Worm (Caenorhabditis elegans) whole organism, L1 larva: ENCODE data around the gene C48B4.7.

Experiments
- F16B12.6 ChIP-seq: fragments of 150-350 bp; optimal IDR thresholded peaks from 2 replicates; lab custom pipeline; 2014; ENCODE audit warnings: missing biosample characterization, missing genetic modification characterization
- aha-1 ChIP-seq: fragments of 150-350 bp; optimal IDR thresholded peaks from 2 replicates; lab custom pipeline; 2014; ENCODE audit warnings: missing biosample characterization, missing genetic modification characterization
- alr-1 ChIP-seq: fragments of 200-800 bp; sonication (Bioruptor generic); optimal IDR thresholded peaks from 2 replicates; lab custom pipeline; 2018; ENCODE audit warnings: borderline replicate concordance, mild to moderate bottlenecking, missing genetic modification characterization, missing compliant biosample characterization
- ceh-88 ChIP-seq: fragments of 200-800 bp; sonication (Bioruptor generic); IDR thresholded peaks from 2 replicates; pipeline ENCODE4 v1.3.6; 2022; ENCODE audit warnings: missing genetic modification characterization, missing compliant biosample characterization
- efl-1 ChIP-seq, 4 experiments: fragments of 150-350 bp; optimal IDR thresholded peaks in 3 of 4; peaks in 1 of 4; 1 replicate in 1 of 4; 2 replicates in 3 of 4; lab custom pipeline; 2014; ENCODE audit warnings: missing biosample characterization in 2 of 4, missing genetic modification characterization in 2 of 4, missing genetic modification reagents in 2 of 4
- efl-3 ChIP-seq: fragments of 200-800 bp; sonication (Bioruptor generic); optimal IDR thresholded peaks from 2 replicates; lab custom pipeline; 2018; ENCODE audit warnings: mild to moderate bottlenecking, missing genetic modification characterization, missing compliant biosample characterization
- egl-27 ChIP-seq, 2 experiments: fragments of 150-350 bp in 1 of 2; sonication (generic microtip); optimal IDR thresholded peaks; 3 replicates each; lab custom pipeline; 2017 to 2018; ENCODE audit warnings: missing biosample characterization in 2 of 2, missing genetic modification characterization in 2 of 2, missing genetic modification reagents in 2 of 2
- elt-2 ChIP-seq: sonication (generic microtip); optimal IDR thresholded peaks from 2 replicates; lab custom pipeline; 2016; ENCODE audit warnings: missing genetic modification characterization, mild to moderate bottlenecking, inconsistent platforms, missing compliant biosample characterization, missing genetic modification reagents
- elt-3 ChIP-seq, 6 experiments: fragments of 150-350 bp in 1 of 6; sonication (generic microtip); optimal IDR thresholded peaks; 2 replicates each; lab custom pipeline; 2017 to 2018; ENCODE audit warnings: missing biosample characterization in 6 of 6, missing genetic modification characterization in 6 of 6, inconsistent platforms in 1 of 6
- fkh-10 ChIP-seq: sonication (generic microtip); optimal IDR thresholded peaks from 2 replicates; lab custom pipeline; 2017; ENCODE audit warnings: missing biosample characterization, missing genetic modification reagents, missing genetic modification characterization
- fkh-4 ChIP-seq: sonication (generic microtip); optimal IDR thresholded peaks from 2 replicates; lab custom pipeline; 2016; ENCODE audit warnings: missing compliant biosample characterization, missing genetic modification characterization, borderline replicate concordance
- fkh-8 ChIP-seq: sonication (generic microtip); optimal IDR thresholded peaks from 2 replicates; lab custom pipeline; 2016; ENCODE audit warnings: mild to moderate bottlenecking, missing genetic modification characterization, missing compliant biosample characterization
- hlh-17 ChIP-seq: fragments of 200-800 bp; sonication (Bioruptor generic); optimal IDR thresholded peaks from 2 replicates; lab custom pipeline; 2018; ENCODE audit warnings: missing genetic modification characterization, mild to moderate bottlenecking, missing compliant biosample characterization, moderate library complexity, borderline replicate concordance
- hlh-4 ChIP-seq: sonication (generic microtip); optimal IDR thresholded peaks from 2 replicates; lab custom pipeline; 2016; ENCODE audit warnings: mild to moderate bottlenecking, missing genetic modification characterization, missing compliant biosample characterization
- jun-1 ChIP-seq: fragments of 150-350 bp; optimal IDR thresholded peaks from 2 replicates; lab custom pipeline; 2014; ENCODE audit warnings: missing biosample characterization, missing genetic modification reagents, missing genetic modification characterization
- lin-13 ChIP-seq: fragments of 150-350 bp; optimal IDR thresholded peaks from 2 replicates; lab custom pipeline; 2014; ENCODE audit warnings: missing biosample characterization, missing genetic modification reagents, missing genetic modification characterization
- lin-15B ChIP-seq: fragments of 150-350 bp; sonication (generic microtip); optimal IDR thresholded peaks from 3 replicates; lab custom pipeline; 2014; ENCODE audit warnings: missing biosample characterization, missing genetic modification characterization
- lin-39 ChIP-seq: fragments of 150-350 bp; optimal IDR thresholded peaks from 2 replicates; lab custom pipeline; 2014; ENCODE audit warnings: missing biosample characterization, missing genetic modification reagents, missing genetic modification characterization
- lsy-2 ChIP-seq, 2 experiments: fragments of 150-350 bp; optimal IDR thresholded peaks; 2 replicates each; lab custom pipeline; 2014; ENCODE audit warnings: missing biosample characterization in 2 of 2, missing genetic modification characterization in 2 of 2
- mdl-1 ChIP-seq, 2 experiments: fragments of 150-350 bp; optimal IDR thresholded peaks; 2 replicates each; lab custom pipeline; 2014 to 2017; ENCODE audit warnings: missing biosample characterization in 2 of 2, missing genetic modification characterization in 2 of 2, inconsistent platforms in 1 of 2
- mef-2 ChIP-seq: fragments of 150-350 bp; optimal IDR thresholded peaks from 2 replicates; lab custom pipeline; 2014; ENCODE audit warnings: missing biosample characterization, missing genetic modification characterization
- mep-1 ChIP-seq: fragments of 150-350 bp; optimal IDR thresholded peaks from 2 replicates; lab custom pipeline; 2014; ENCODE audit warnings: missing biosample characterization, missing genetic modification characterization
- nhr-19 ChIP-seq: fragments of 200-800 bp; sonication (Bioruptor generic); conservative IDR thresholded peaks from 2 replicates; pipeline ENCODE4 v1.3.6; 2022; ENCODE audit warnings: missing genetic modification characterization, missing compliant biosample characterization
- nhr-237 ChIP-seq: fragments of 150-350 bp; optimal IDR thresholded peaks from 2 replicates; lab custom pipeline; 2014; ENCODE audit warnings: missing biosample characterization, missing genetic modification characterization
- nhr-28 ChIP-seq: fragments of 150-350 bp; optimal IDR thresholded peaks from 2 replicates; lab custom pipeline; 2014; ENCODE audit warnings: missing biosample characterization, missing genetic modification characterization
- nhr-47 ChIP-seq: sonication (generic microtip); optimal IDR thresholded peaks from 2 replicates; lab custom pipeline; 2016; ENCODE audit warnings: mild to moderate bottlenecking, missing genetic modification characterization, moderate library complexity, missing compliant biosample characterization
- nhr-71 ChIP-seq: sonication (generic microtip); optimal IDR thresholded peaks from 2 replicates; lab custom pipeline; 2016; ENCODE audit warnings: mild to moderate bottlenecking, missing genetic modification characterization, moderate library complexity, missing compliant biosample characterization
- nhr-76 ChIP-seq: sonication (generic microtip); optimal IDR thresholded peaks from 2 replicates; lab custom pipeline; 2017; ENCODE audit warnings: missing biosample characterization, missing genetic modification characterization
- snu-23 ChIP-seq: sonication (generic microtip); optimal IDR thresholded peaks from 2 replicates; lab custom pipeline; 2016; ENCODE audit warnings: missing genetic modification characterization, missing compliant biosample characterization
- sptf-1 ChIP-seq: fragments of 150-350 bp; optimal IDR thresholded peaks from 2 replicates; lab custom pipeline; 2014; ENCODE audit warnings: missing biosample characterization, missing genetic modification characterization
- tbx-2 ChIP-seq: sonication (generic microtip); optimal IDR thresholded peaks from 2 replicates; lab custom pipeline; 2016; ENCODE audit warnings: missing genetic modification characterization, missing compliant biosample characterization
- tlp-1 ChIP-seq: fragments of 150-350 bp; optimal IDR thresholded peaks from 2 replicates; lab custom pipeline; 2014; ENCODE audit warnings: missing biosample characterization, missing genetic modification characterization
- unc-30 ChIP-seq: sonication (generic microtip); optimal IDR thresholded peaks from 2 replicates; lab custom pipeline; 2017; ENCODE audit warnings: missing biosample characterization, missing genetic modification characterization
- xbp-1 ChIP-seq: sonication (generic microtip); optimal IDR thresholded peaks from 2 replicates; lab custom pipeline; 2016; ENCODE audit warnings: missing genetic modification characterization, missing compliant biosample characterization
- zag-1 ChIP-seq: fragments of 150-350 bp; optimal IDR thresholded peaks from 2 replicates; lab custom pipeline; 2014; ENCODE audit warnings: missing biosample characterization, missing genetic modification characterization
- zip-4 ChIP-seq: fragments of 200-800 bp; sonication (Bioruptor generic); optimal IDR thresholded peaks from 2 replicates; lab custom pipeline; 2018; ENCODE audit warnings: mild to moderate bottlenecking, missing genetic modification characterization, moderate library complexity, missing compliant biosample characterization
- ztf-11 ChIP-seq, 2 experiments: sonication (generic microtip); optimal IDR thresholded peaks; 2 replicates each; lab custom pipeline; 2016 to 2017; ENCODE audit warnings: missing genetic modification characterization in 2 of 2, missing biosample characterization in 1 of 2, missing compliant biosample characterization in 1 of 2

Gene C48B4.7

DNA sequence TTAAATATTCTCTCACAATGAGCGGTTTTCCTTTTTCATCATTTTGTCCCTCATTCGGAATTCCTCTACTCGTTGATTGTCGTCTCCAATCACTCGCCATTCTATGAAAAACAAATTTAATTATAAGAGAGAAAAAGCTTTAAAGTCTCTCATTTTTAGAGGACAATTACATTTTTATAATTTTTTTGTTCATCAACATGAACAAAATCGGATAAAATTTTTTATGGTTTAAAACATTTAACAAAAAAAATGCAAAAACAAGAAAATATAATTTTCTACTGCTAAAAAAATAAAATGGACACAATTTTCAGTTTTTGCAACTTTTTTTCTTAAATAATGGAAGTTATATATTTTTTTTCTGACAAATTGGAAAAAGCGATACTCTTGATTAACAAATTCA lies 43.1 kb downstream of the C48B4.7 start, which contains the start of gene F55H2.7:
Gene F55H2.7 (minus strand): TSS at position 101 of the 400 bp plus-strand sequence.
- TF ChIP-seq lin-13 (GFP tag; lab: Kevin White, UChicago) (no peak), egl-27 (tag; optimal IDR thresholded peaks at IDR 0.05; lab: Kevin White, UChicago) (no peak), jun-1 (tag; lab: Kevin White, UChicago) (no peak), hlh-4 (tag; lab: Kevin White, UChicago) (no peak), xbp-1 (no peak), nhr-19 (no peak), elt-2 (tag; lab: Kevin White, UChicago) (no peak), nhr-237 (tag; lab: Kevin White, UChicago) (no peak), alr-1 (no peak), nhr-47 (tag; lab: Kevin White, UChicago) (no peak), lin-39 (no peak), tlp-1 (no peak)

DNA sequence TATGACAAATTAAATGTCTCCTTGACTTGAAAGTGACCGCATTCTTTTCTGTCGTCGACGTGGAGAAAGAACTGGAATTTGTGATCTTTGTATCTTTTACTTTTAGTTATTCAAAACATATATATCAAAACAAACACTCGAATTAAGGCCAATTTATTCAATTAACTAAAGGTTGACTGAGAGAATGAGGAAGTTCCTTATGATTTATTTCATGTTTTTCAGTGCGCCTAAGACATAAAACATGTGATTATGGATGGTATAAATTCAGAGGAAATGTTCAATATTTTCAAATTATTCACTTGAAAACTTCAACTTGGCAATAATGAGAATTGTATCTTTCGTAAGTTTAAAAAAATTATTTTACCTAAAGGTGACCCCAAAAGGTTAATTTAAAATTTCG lies 45.7 kb downstream of the C48B4.7 start, which contains the start of gene F55H2.8:
Gene F55H2.8 (plus strand): TSS at position 301 of the 400 bp plus-strand sequence.
- TF ChIP-seq nhr-47 (tag; lab: Kevin White, UChicago) (no peak), zag-1 (no peak), lin-13 (GFP tag; lab: Kevin White, UChicago) (no peak), nhr-237 (tag; lab: Kevin White, UChicago) (no peak), efl-1 (optimal IDR thresholded peaks at IDR 0.05; lab: Kevin White, UChicago) (no peak), efl-1 (GFP tag; optimal IDR thresholded peaks at IDR 0.05 in 1 of 2; lab: Kevin White, UChicago) (no peak), nhr-28 (no peak), ceh-88 (no peak), mep-1 (tag; lab: Kevin White, UChicago) (no peak), unc-30 (tag; lab: Kevin White, UChicago) (no peak), efl-3 (GFP tag; lab: Kevin White, UChicago) (no peak), nhr-71 (no peak), zip-4 (no peak), elt-2 (tag; lab: Kevin White, UChicago) (no peak), jun-1 (tag; lab: Kevin White, UChicago) (no peak), snu-23 (GFP tag; lab: Kevin White, UChicago) (no peak), hlh-4 (tag; lab: Kevin White, UChicago) (no peak), hlh-17 (GFP tag; lab: Kevin White, UChicago) (no peak)

DNA sequence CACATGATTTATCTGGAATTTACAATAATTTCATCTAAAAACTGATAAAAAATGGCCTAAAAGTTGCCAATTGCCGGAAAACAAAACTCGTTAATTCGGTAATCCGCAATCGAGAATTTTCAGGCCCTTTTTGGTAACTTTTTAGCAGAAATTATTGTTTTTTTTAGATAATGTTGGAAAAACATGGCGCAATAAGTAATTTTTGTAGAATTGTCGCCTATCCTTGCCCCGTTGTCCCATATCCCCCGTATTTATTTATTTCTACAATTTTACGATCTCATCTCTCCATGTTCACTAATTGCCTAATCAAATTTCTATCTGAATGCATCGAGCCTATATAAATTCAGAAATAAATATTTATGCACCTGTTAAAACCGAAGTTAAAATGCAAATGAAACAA lies 46.2 kb downstream of the C48B4.7 start:
- TF ChIP-seq mef-2 (tag; lab: Kevin White, UChicago) (no peak), ceh-88 (no peak), fkh-4 (tag; lab: Kevin White, UChicago) (no peak), nhr-237 (tag; lab: Kevin White, UChicago) (no peak), tlp-1 (no peak), fkh-8 (no peak), zip-4 (no peak)

DNA sequence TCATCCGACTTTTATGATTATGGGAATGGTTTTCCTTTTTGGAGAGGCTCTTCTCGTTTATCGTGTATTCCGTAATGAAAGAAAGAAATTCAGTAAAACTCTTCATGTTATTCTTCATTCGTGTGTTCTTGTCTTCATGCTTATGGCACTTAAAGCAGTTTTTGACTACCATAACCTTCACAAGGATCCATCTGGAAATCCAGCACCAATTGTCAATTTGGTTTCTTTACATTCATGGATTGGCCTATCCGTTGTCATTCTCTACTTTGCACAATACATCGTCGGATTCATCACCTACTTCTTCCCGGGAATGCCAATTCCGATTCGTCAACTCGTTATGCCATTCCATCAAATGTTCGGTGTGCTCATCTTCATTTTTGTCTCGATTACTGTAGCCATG lies 47.6 kb downstream of the C48B4.7 start:
- no peak for TF ChIP-seq elt-3 (tag; optimal IDR thresholded peaks at IDR 0.05; lab: Kevin White, UChicago)
- no peak for TF ChIP-seq efl-3 (GFP tag; lab: Kevin White, UChicago)
- no peak for TF ChIP-seq lin-15B
- no peak for TF ChIP-seq aha-1 (tag; lab: Kevin White, UChicago)
- no peak for TF ChIP-seq sptf-1 (tag; lab: Kevin White, UChicago)
- no peak for TF ChIP-seq tlp-1
- TF ChIP-seq mdl-1 (tag; optimal IDR thresholded peaks at IDR 0.05; lab: Kevin White, UChicago) = no peak
- no peak for TF ChIP-seq nhr-19
- TF ChIP-seq F16B12.6 (tag; lab: Kevin White, UChicago) = no peak
- no peak for TF ChIP-seq zip-4
- no peak for TF ChIP-seq tbx-2 (tag; lab: Kevin White, UChicago)
- no peak for TF ChIP-seq alr-1
- no peak for TF ChIP-seq nhr-28
- TF ChIP-seq lsy-2 (tag; optimal IDR thresholded peaks at IDR 0.05; lab: Kevin White, UChicago) = no peak
- TF ChIP-seq fkh-10 (GFP tag; lab: Kevin White, UChicago) = no peak
- TF ChIP-seq nhr-76 (tag; lab: Kevin White, UChicago) = no peak
- no peak for TF ChIP-seq ztf-11 (tag; optimal IDR thresholded peaks at IDR 0.05; lab: Kevin White, UChicago)
